Worm (Caenorhabditis elegans) whole organism, midembryonic: ENCODE data around the gene C08F11.1.
"Not testable (repeated sequence)": the region's sequence is repeated elsewhere in the genome, so short reads cannot be mapped to it uniquely, and the experiment has no call there.

Experiments
- T22C8.4 ChIP-seq: fragments of 200-800 bp; sonication (Bioruptor generic); IDR thresholded peaks from 2 replicates; pipeline ENCODE4 v1.3.6; 2022; ENCODE audit warnings: missing genetic modification characterization, missing compliant biosample characterization
- flt-1 ChIP-seq: fragments of 200-800 bp; sonication (Bioruptor generic); IDR thresholded peaks from 2 replicates; pipeline ENCODE4 v1.3.6; 2022; ENCODE audit warnings: missing genetic modification characterization, missing compliant biosample characterization

- not testable (repeated sequence) for TF ChIP-seq T22C8.4, flt-1 (GFP tag; lab: Robert Waterston, UW)
Observed at ce11 chrIV:13651411-13651810, 27.8 kb downstream of the C08F11.1 start, which contains the start of gene C08F11.12.
